Fruit fly (Drosophila melanogaster) whole organism, prepupa: ENCODE results near the gene CG14971.

Source experiments
- CG10631 ChIP-seq: fragments of 200-800 bp; sonication (Bioruptor generic); optimal IDR thresholded peaks from 2 replicates; lab custom pipeline; 2016; ENCODE audit warnings: missing biosample characterization, missing genetic modification characterization
- CG10669 ChIP-seq: fragments of 200-800 bp; sonication (Bioruptor generic); optimal IDR thresholded peaks from 3 replicates; lab custom pipeline; 2018; ENCODE audit warnings: missing biosample characterization, mild to moderate bottlenecking, missing genetic modification characterization, moderate library complexity
- CG11762 ChIP-seq: fragments of 200-800 bp; sonication (Bioruptor generic); optimal IDR thresholded peaks from 3 replicates; lab custom pipeline; 2016; ENCODE audit warnings: missing biosample characterization, missing genetic modification characterization; ENCODE audit not compliant: insufficient read depth
- CG15336 ChIP-seq: fragments of 200-800 bp; sonication (Bioruptor generic); IDR thresholded peaks from 2 replicates; pipeline ENCODE4 v1.3.6; 2022; ENCODE audit warnings: missing biosample characterization, missing genetic modification characterization
- CG16779 ChIP-seq: fragments of 200-800 bp; sonication (Bioruptor generic); optimal IDR thresholded peaks from 3 replicates; lab custom pipeline; 2017; ENCODE audit warnings: missing biosample characterization, mild to moderate bottlenecking, missing genetic modification characterization
- CG31627 ChIP-seq: fragments of 200-800 bp; sonication (Bioruptor generic); optimal IDR thresholded peaks from 3 replicates; lab custom pipeline; 2016; ENCODE audit warnings: missing biosample characterization, missing genetic modification characterization
- CG34406 ChIP-seq: fragments of 200-800 bp; sonication (Bioruptor generic); optimal IDR thresholded peaks from 3 replicates; lab custom pipeline; 2016; ENCODE audit warnings: missing biosample characterization, missing genetic modification characterization
- CG4318 ChIP-seq: fragments of 200-800 bp; sonication (Bioruptor generic); optimal IDR thresholded peaks from 3 replicates; lab custom pipeline; 2017; ENCODE audit warnings: missing biosample characterization, mild to moderate bottlenecking, missing genetic modification characterization
- CG6792 ChIP-seq: fragments of 200-800 bp; sonication (Bioruptor generic); optimal IDR thresholded peaks from 3 replicates; lab custom pipeline; 2016; ENCODE audit warnings: missing biosample characterization, missing genetic modification characterization
- CG6854 ChIP-seq: fragments of 200-800 bp; sonication (Bioruptor generic); optimal IDR thresholded peaks from 2 replicates; lab custom pipeline; 2017; ENCODE audit warnings: missing biosample characterization, mild to moderate bottlenecking, missing genetic modification characterization
- CG8319 ChIP-seq: fragments of 200-800 bp; sonication (Bioruptor generic); optimal IDR thresholded peaks from 3 replicates; lab custom pipeline; 2016; ENCODE audit warnings: missing biosample characterization, missing genetic modification characterization
- CG8632 ChIP-seq: fragments of 200-800 bp; sonication (Bioruptor generic); optimal IDR thresholded peaks from 3 replicates; lab custom pipeline; 2016; ENCODE audit warnings: missing biosample characterization, missing genetic modification characterization
- CG9139 ChIP-seq: fragments of 200-800 bp; sonication (Bioruptor generic); optimal IDR thresholded peaks from 3 replicates; lab custom pipeline; 2017; ENCODE audit warnings: missing biosample characterization, mild to moderate bottlenecking, missing genetic modification characterization
- Eip78C ChIP-seq: fragments of 200-800 bp; sonication (Bioruptor generic); peaks from one replicate; lab custom pipeline; 2016; ENCODE audit warnings: missing biosample characterization, missing genetic modification characterization
- Ets21C ChIP-seq: fragments of 200-800 bp; sonication (Bioruptor generic); optimal IDR thresholded peaks from 3 replicates; lab custom pipeline; 2016; ENCODE audit warnings: missing biosample characterization, missing genetic modification characterization
- Ets96B ChIP-seq: fragments of 200-800 bp; optimal IDR thresholded peaks from 2 replicates; lab custom pipeline; 2019; ENCODE audit warnings: missing biosample characterization, mild to moderate bottlenecking, missing genetic modification characterization, moderate library complexity
- Hr39 ChIP-seq: fragments of 200-800 bp; sonication (Bioruptor generic); optimal IDR thresholded peaks from 2 replicates; lab custom pipeline; 2016; ENCODE audit warnings: missing biosample characterization, missing genetic modification characterization
- Lpt ChIP-seq: fragments of 200-800 bp; sonication (Bioruptor generic); optimal IDR thresholded peaks from 3 replicates; lab custom pipeline; 2016; ENCODE audit warnings: missing biosample characterization, missing genetic modification characterization
- Met ChIP-seq: fragments of 200-800 bp; sonication (Bioruptor generic); optimal IDR thresholded peaks from 3 replicates; lab custom pipeline; 2016; ENCODE audit warnings: missing biosample characterization, missing genetic modification characterization
- Smox ChIP-seq: fragments of 200-800 bp; sonication (Bioruptor generic); optimal IDR thresholded peaks from 3 replicates; lab custom pipeline; 2016; ENCODE audit warnings: missing biosample characterization, missing genetic modification characterization
- Sox102F ChIP-seq: fragments of 200-800 bp; sonication (Bioruptor generic); optimal IDR thresholded peaks from 2 replicates; lab custom pipeline; 2016; ENCODE audit warnings: missing biosample characterization, mild to moderate bottlenecking, missing genetic modification characterization
- acj6 ChIP-seq: fragments of 200-800 bp; sonication (Bioruptor generic); optimal IDR thresholded peaks from 3 replicates; lab custom pipeline; 2016; ENCODE audit warnings: missing biosample characterization, missing genetic modification characterization
- cyc ChIP-seq: fragments of 200-800 bp; sonication (Bioruptor generic); optimal IDR thresholded peaks from 3 replicates; lab custom pipeline; 2016; ENCODE audit warnings: missing biosample characterization, missing genetic modification characterization
- dac ChIP-seq: fragments of 200-800 bp; sonication (Bioruptor generic); optimal IDR thresholded peaks from 2 replicates; lab custom pipeline; 2017; ENCODE audit warnings: missing biosample characterization, mild to moderate bottlenecking, missing genetic modification characterization
- dsx ChIP-seq: fragments of 200-800 bp; optimal IDR thresholded peaks from 3 replicates; lab custom pipeline; 2019; ENCODE audit warnings: missing biosample characterization, mild to moderate bottlenecking, missing genetic modification characterization, moderate library complexity; ENCODE audit not compliant: poor library complexity, severe bottlenecking
- esn ChIP-seq: fragments of 200-800 bp; sonication (Bioruptor generic); optimal IDR thresholded peaks from 2 replicates; lab custom pipeline; 2016; ENCODE audit warnings: missing biosample characterization, mild to moderate bottlenecking, missing genetic modification characterization, moderate library complexity
- fd59A ChIP-seq: fragments of 200-800 bp; sonication (Bioruptor generic); optimal IDR thresholded peaks from 2 replicates; lab custom pipeline; 2017; ENCODE audit warnings: missing biosample characterization, mild to moderate bottlenecking, missing genetic modification characterization, missing genetic modification reagents
- fkh ChIP-seq: fragments of 200-800 bp; sonication (Bioruptor generic); optimal IDR thresholded peaks from 3 replicates; lab custom pipeline; 2017; ENCODE audit warnings: missing biosample characterization, mild to moderate bottlenecking, missing genetic modification characterization, moderate library complexity
- lz ChIP-seq: fragments of 200-800 bp; sonication (Bioruptor generic); optimal IDR thresholded peaks from 3 replicates; lab custom pipeline; 2016; ENCODE audit warnings: missing biosample characterization, missing genetic modification characterization
- net ChIP-seq: fragments of 200-800 bp; sonication (Bioruptor generic); optimal IDR thresholded peaks from 3 replicates; lab custom pipeline; 2016; ENCODE audit warnings: missing biosample characterization, missing genetic modification characterization
- salr ChIP-seq, 2 experiments: fragments of 200-800 bp; sonication (Bioruptor generic); optimal IDR thresholded peaks; 3 replicates each; lab custom pipeline; 2016 to 2018; ENCODE audit warnings: missing biosample characterization in 2 of 2, missing genetic modification characterization in 2 of 2, mild to moderate bottlenecking in 1 of 2
- spab ChIP-seq: fragments of 200-800 bp; sonication (Bioruptor generic); optimal IDR thresholded peaks from 2 replicates; lab custom pipeline; 2017; ENCODE audit warnings: missing biosample characterization, mild to moderate bottlenecking, missing genetic modification characterization, missing genetic modification reagents
- ss ChIP-seq, 2 experiments: fragments of 200-800 bp; sonication (Bioruptor generic); optimal IDR thresholded peaks; 2 replicates in 1 of 2; 3 replicates in 1 of 2; lab custom pipeline; 2017 to 2018; ENCODE audit warnings: mild to moderate bottlenecking in 2 of 2, missing biosample characterization in 2 of 2, missing genetic modification characterization in 2 of 2, moderate library complexity in 1 of 2
- svp ChIP-seq: fragments of 200-800 bp; sonication (Bioruptor generic); peaks from one replicate; lab custom pipeline; 2016; ENCODE audit warnings: missing biosample characterization, missing genetic modification characterization
- topi ChIP-seq: fragments of 200-800 bp; sonication (Bioruptor generic); optimal IDR thresholded peaks from 3 replicates; lab custom pipeline; 2016; ENCODE audit warnings: missing biosample characterization, missing genetic modification characterization
- vri ChIP-seq: fragments of 200-800 bp; sonication (Bioruptor generic); optimal IDR thresholded peaks from 3 replicates; lab custom pipeline; 2016; ENCODE audit warnings: missing biosample characterization, mild to moderate bottlenecking, missing genetic modification characterization

Gene CG14971

DNA sequence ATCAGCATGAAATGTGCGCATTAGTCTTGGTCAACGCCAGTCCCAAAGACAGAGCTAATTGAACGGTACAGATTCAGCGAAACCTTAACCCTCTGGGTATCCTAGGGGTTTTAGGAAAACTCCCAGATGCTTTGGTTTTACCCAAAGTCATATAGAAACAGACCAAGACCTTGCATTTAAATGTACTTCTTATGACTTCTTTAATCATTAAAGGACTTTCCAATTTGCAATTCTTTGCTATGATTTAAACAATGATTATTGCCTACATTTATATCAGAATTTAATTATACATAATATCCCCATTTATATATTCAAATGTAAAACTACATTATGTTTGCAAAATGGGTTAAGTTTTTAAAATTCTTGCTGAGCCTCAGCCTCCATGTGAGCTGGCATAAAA is 48.1 kb downstream of the CG14971 start:
- TF ChIP-seq CG10631 (GFP tag; lab: Kevin White, UChicago), result no peak
- TF ChIP-seq Lpt (GFP tag; lab: Kevin White, UChicago), result no peak
- TF ChIP-seq CG31627 (GFP tag; lab: Kevin White, UChicago), result peak; percentile 51
- peak; percentile 69 for TF ChIP-seq Smox (GFP tag; lab: Kevin White, UChicago)
- no peak for TF ChIP-seq Ets96B
- no peak for TF ChIP-seq CG10669 (GFP tag; lab: Kevin White, UChicago)
- no peak for TF ChIP-seq CG9139 (GFP tag; lab: Kevin White, UChicago)
- TF ChIP-seq esn, result peak; percentile 74
- TF ChIP-seq CG11762 (GFP tag; lab: Kevin White, UChicago), result no peak
- TF ChIP-seq CG8632 (GFP tag; lab: Kevin White, UChicago), result no peak
- peak; percentile 13 for TF ChIP-seq CG6792
- TF ChIP-seq Eip78C (GFP tag; lab: Kevin White, UChicago), result peak; percentile 58
- peak; percentile 43 for TF ChIP-seq Hr39 (GFP tag; lab: Kevin White, UChicago)
- TF ChIP-seq topi (GFP tag; lab: Kevin White, UChicago), result peak; percentile 56
- TF ChIP-seq Met (GFP tag; lab: Kevin White, UChicago), result peak; percentile 68
- peak; percentile 58 for TF ChIP-seq Sox102F (GFP tag; lab: Kevin White, UChicago)
- TF ChIP-seq Ets21C (GFP tag; lab: Kevin White, UChicago), result peak; percentile 19
- peak; percentile 40 for TF ChIP-seq vri
- TF ChIP-seq lz, result peak; percentile 45
- TF ChIP-seq CG34406 (GFP tag; lab: Kevin White, UChicago), result peak; percentile 12
- TF ChIP-seq CG4318 (GFP tag; lab: Kevin White, UChicago), result no peak
- TF ChIP-seq dac (GFP tag; lab: Kevin White, UChicago), result no peak
- peak; percentile 40 for TF ChIP-seq cyc
- no peak for TF ChIP-seq acj6
- TF ChIP-seq svp (GFP tag; lab: Kevin White, UChicago), result peak; percentile 85
- TF ChIP-seq, all 60 proteins: peak for 15

DNA sequence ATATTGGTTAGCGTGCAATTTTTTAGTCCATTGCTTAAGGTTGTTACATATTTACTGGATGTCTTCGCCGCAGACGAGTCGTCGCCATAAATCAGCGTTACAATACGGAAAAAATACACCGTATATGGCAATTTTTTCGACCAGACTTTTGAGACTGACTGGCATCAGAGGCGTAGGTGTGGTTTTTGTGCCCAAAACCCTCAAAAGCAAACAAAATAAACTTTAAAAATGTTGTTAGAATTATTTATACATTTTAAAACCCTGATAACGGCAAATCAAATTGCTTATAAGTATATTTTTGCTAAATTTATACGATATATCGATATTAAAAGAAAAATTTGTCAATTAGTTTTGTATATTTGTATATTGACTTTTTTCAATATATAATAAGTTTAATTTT is 50.4 kb downstream of the CG14971 start:
- no peak for TF ChIP-seq Sox102F (GFP tag; lab: Kevin White, UChicago)
- TF ChIP-seq svp (GFP tag; lab: Kevin White, UChicago), result peak; percentile 50

DNA sequence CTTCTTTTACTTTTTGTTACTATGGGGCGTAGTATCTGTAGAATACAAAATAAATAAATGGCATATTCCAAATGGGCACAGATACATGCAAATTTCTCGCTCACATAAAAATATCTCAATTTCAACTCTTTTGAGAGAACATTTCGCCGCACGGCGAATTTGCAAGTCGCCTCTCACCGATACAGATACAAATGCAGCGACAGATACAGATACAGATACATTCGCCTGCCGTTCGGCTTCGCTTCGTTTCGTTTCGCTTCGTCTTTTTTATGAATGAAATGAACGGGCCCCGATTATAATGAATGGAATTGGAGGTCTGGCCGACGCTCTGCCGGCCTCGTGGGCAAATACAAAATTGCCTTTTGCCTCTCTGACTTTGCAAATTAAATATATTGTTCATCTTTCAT is 50.9 kb downstream of the CG14971 start:
- TF ChIP-seq salr (GFP tag; optimal IDR thresholded peaks at IDR 0.05; lab: Kevin White, UChicago) (no peak), vri (peak; percentile 49), CG8319 (no peak), CG6854 (GFP tag; lab: Kevin White, UChicago) (peak; percentile 5), ss (GFP tag; optimal IDR thresholded peaks at IDR 0.05; lab: Kevin White, UChicago) (peak; percentile 10 to 22), CG15336 (GFP tag; lab: Robert Waterston, UW) (peak; percentile 35; the same call in 1 of the 2 replicates), CG16779 (tag; lab: Kevin White, UChicago) (peak; percentile 69), net (GFP tag; lab: Kevin White, UChicago) (no peak), CG9139 (GFP tag; lab: Kevin White, UChicago) (peak; percentile 18), svp (GFP tag; lab: Kevin White, UChicago) (peak; percentile 20), Eip78C (GFP tag; lab: Kevin White, UChicago) (peak; percentile 58), fkh (no peak), CG31627 (GFP tag; lab: Kevin White, UChicago) (no peak), dsx (GFP tag; lab: Kevin White, UChicago) (peak; percentile 51), topi (GFP tag; lab: Kevin White, UChicago) (no peak), fd59A (no peak), spab (GFP tag; lab: Kevin White, UChicago) (no peak)
